Fruit fly (Drosophila melanogaster): ENCODE measurements around the gene Cdep.

The Cdep gene

dm6 chr3R:4989150-4990017, 79.0 kb downstream of the Cdep start (continued):
- TF ChIP-seq CG10654 (GFP tag; optimal IDR thresholded peaks at IDR 0.05) (peak; percentile 36), cad (GFP tag; optimal IDR thresholded peaks at IDR 0.05) (peak; percentile 81), lilli (GFP tag; optimal IDR thresholded peaks at IDR 0.05) (peak; percentile 49), BtbVII (GFP tag; optimal IDR thresholded peaks at IDR 0.05) (peak; percentile 12), CG3995 (GFP tag; optimal IDR thresholded peaks at IDR 0.05) (no peak), stwl (tag; optimal IDR thresholded peaks at IDR 0.05) (peak; percentile 14), crc (GFP tag; optimal IDR thresholded peaks at IDR 0.05) (no peak), CG14965 (GFP tag; optimal IDR thresholded peaks at IDR 0.05; ENCODE audit: borderline replicate concordance) (no peak), CG15269 (tag; optimal IDR thresholded peaks at IDR 0.05) (no peak), Ptx1 (GFP tag; IDR thresholded peaks at IDR 0.05) (no peak), Nf-YA (GFP tag; IDR thresholded peaks at IDR 0.05) (no peak), CG1602 (GFP tag; optimal IDR thresholded peaks at IDR 0.05) (peak; percentile 52), dm (GFP tag; optimal IDR thresholded peaks at IDR 0.05) (peak; percentile 26), CG11560 (tag; IDR thresholded peaks at IDR 0.05) (no peak), Dfd (GFP tag; optimal IDR thresholded peaks at IDR 0.05) (no peak), Max (GFP tag; optimal IDR thresholded peaks at IDR 0.05) (peak; percentile 2), inv (GFP tag; IDR thresholded peaks at IDR 0.05; ENCODE audit: partially characterized antibody) (no peak), bsh (GFP tag; optimal IDR thresholded peaks at IDR 0.05) (peak in 1 of 2 experiments; percentile 45), Dad (GFP tag; optimal IDR thresholded peaks at IDR 0.05) (no peak), CG2199 (GFP tag; IDR thresholded peaks at IDR 0.05) (peak; percentile 63; the same call in 2 of the 3 replicates), CG16813 (GFP tag; IDR thresholded peaks at IDR 0.05; ENCODE audit: partially characterized antibody) (no peak), CG18764 (GFP tag; optimal IDR thresholded peaks at IDR 0.05) (no peak), CG17385 (GFP tag; optimal IDR thresholded peaks at IDR 0.05) (peak; percentile 15), CG14050 (GFP tag; IDR thresholded peaks at IDR 0.05) (no peak), z (GFP tag; IDR thresholded peaks at IDR 0.05) (no peak), sqz (GFP tag; optimal IDR thresholded peaks at IDR 0.05) (peak; percentile 60), stc (GFP tag; IDR thresholded peaks at IDR 0.05) (no peak), sna (GFP tag; IDR thresholded peaks at IDR 0.05; ENCODE audit: partially characterized antibody) (no peak), CG9932 (GFP tag; IDR thresholded peaks at IDR 0.05) (no peak), amos (GFP tag; IDR thresholded peaks at IDR 0.05; ENCODE audit: partially characterized antibody) (no peak), fu2 (GFP tag; optimal IDR thresholded peaks at IDR 0.05) (no peak), sens (GFP tag) (peak; percentile 97), CG10979 (tag; optimal IDR thresholded peaks at IDR 0.05) (peak; percentile 85), btn (GFP tag; optimal IDR thresholded peaks at IDR 0.05) (peak; percentile 51), Chrac-16 (GFP tag; optimal IDR thresholded peaks at IDR 0.05) (peak; percentile 53), CG12942 (GFP tag; optimal IDR thresholded peaks at IDR 0.05) (no peak), Camta (GFP tag; optimal IDR thresholded peaks at IDR 0.05) (peak; percentile 34), oc (tag; optimal IDR thresholded peaks at IDR 0.05) (no peak), CG17359 (tag; optimal IDR thresholded peaks at IDR 0.05) (no peak), Abd-B (GFP tag; optimal IDR thresholded peaks at IDR 0.05) (peak; percentile 29), CG12391 (tag; optimal IDR thresholded peaks at IDR 0.05) (peak; percentile 77), en (GFP tag; optimal IDR thresholded peaks at IDR 0.05) (peak; percentile 36), unc-4 (GFP tag; IDR thresholded peaks at IDR 0.05; ENCODE audit: partially characterized antibody) (no peak), Ssrp (tag; optimal IDR thresholded peaks at IDR 0.05) (peak; percentile 72), CG31388 (GFP tag; optimal IDR thresholded peaks at IDR 0.05) (no peak), Taf1 (GFP tag; IDR thresholded peaks at IDR 0.05) (no peak), Tbp (GFP tag; optimal IDR thresholded peaks at IDR 0.05) (no peak), ranshi (GFP tag; IDR thresholded peaks at IDR 0.05) (0 out of 2 replicates have a peak, but pooled peaks have one; percentile 4), twi (tag; optimal IDR thresholded peaks at IDR 0.05) (peak; percentile 36)
